Worm (Caenorhabditis elegans): ENCODE data around the gene metl-13.
"Not testable (repeated sequence)": the region's sequence is repeated elsewhere in the genome, so short reads cannot be mapped to it uniquely, and the experiment has no call there.

metl-13 gene

DNA sequence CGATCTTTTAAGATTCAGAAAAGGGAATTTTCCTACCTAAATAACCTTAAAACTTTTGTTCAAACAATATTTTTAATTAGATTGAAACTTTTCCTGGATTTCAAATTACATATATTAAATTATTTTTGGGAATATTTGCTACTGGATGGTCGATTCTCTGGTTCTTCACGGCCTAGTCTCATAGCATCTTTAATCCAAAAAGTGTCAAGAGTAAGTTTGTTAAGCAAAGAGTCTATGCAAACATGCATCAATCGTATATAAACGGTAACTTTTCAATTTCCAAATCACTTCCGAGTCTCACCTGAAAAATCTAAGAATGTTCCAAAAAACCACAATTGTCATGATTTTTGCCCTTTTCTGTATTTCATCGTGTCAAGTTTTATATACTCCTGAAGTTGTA is 37.0 kb upstream of the metl-13 start, which contains the start of gene nspb-4:
Gene nspb-4, plus strand, starts transcription at position 301 of the 400 bp plus-strand sequence.
- not testable (repeated sequence) for TF ChIP-seq nhr-23 (tag; optimal IDR thresholded peaks at IDR 0.05); sma-3 (GFP tag; optimal IDR thresholded peaks at IDR 0.05); R02D3.7 (tag; optimal IDR thresholded peaks at IDR 0.05)

DNA sequence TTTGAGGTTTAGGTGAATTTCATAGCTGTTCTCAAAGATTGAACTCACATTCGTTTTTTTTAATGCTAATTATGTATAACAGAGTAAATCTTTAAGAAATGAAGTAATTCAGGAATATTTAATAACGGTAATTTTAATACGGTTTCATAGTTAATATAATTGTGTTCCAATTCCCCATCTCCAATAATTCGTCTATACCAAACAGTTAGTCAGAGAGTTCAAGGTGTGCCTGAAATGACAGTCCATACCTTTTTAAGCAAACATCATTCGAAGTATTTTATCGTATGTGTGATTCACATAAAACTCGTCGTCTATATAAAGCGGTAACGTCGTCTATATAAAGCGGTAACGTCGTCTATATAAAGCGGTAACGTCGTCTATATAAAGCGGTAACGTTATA is 36.1 kb upstream of the metl-13 start, which contains the start of gene nspb-5:
Gene nspb-5, plus strand, starts transcription at position 301 of the 400 bp plus-strand sequence.
- TF ChIP-seq lin-11, aly-2, elt-3 (tag; optimal IDR thresholded peaks at IDR 0.05): not testable (repeated sequence)

DNA sequence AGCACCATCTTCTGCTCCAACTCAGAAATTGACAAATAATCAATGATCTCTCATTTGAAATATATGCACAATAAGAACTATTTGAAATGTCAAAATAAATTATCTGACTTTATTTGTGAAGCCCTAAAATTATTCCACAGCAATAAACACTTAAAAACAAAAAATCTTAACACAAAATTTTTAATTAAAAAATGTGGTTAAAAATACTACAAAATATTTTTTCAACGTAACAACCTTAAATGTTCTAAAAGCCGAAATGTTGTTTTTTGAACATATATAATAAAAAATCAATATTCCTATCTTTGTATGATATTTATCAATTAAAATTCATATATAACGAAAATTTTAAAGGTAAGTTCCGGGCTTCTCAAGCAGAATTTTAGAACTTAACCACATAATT is 35.4 kb upstream of the metl-13 start, which contains the start of gene F38A5.8:
Gene F38A5.8, plus strand, starts transcription at position 301 of the 400 bp plus-strand sequence.
- no peak for TF ChIP-seq sem-4 (tag; optimal IDR thresholded peaks at IDR 0.05)
- no peak for TF ChIP-seq nhr-12 (tag; optimal IDR thresholded peaks at IDR 0.05)
- TF ChIP-seq crh-2 (tag; optimal IDR thresholded peaks at IDR 0.05), result no peak
- no peak for TF ChIP-seq nhr-77 (tag; optimal IDR thresholded peaks at IDR 0.05)
- no peak for TF ChIP-seq skn-1 (tag; optimal IDR thresholded peaks at IDR 0.05)
- no peak for TF ChIP-seq nhr-237 (tag; optimal IDR thresholded peaks at IDR 0.05)
- no peak for TF ChIP-seq aly-2 (tag; optimal IDR thresholded peaks at IDR 0.05)

DNA sequence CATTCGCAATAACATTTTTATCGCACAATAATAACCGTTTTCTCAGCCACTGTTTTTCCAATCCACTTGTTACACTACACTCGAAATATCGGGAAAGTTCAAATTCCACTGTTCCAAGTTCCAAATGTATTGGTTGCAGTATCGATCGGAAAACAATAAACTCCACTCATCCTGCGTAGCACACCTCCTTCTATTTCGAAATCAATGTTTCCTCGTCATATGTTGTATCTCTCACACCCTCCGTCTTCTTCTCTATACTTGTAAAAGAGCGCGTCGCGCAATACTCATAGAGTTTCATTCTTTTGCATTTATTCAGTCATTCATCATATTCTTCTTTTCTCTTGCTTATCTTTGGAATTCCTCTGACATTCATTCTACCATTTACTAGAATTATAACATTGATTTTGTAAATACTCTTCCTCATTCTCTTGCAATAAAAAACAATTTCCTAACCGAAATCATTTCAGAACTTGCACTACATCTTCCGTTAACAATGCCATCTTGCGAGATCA is 33.6 kb upstream of the metl-13 start, which contains the start of gene sup-36:
Gene sup-36, plus strand, starts transcription at position 462 of the 512 bp plus-strand sequence.
- TF ChIP-seq sma-9 (GFP tag; optimal IDR thresholded peaks at IDR 0.05) (peak; percentile 18), sma-9 (tag; optimal IDR thresholded peaks at IDR 0.05) (no peak), C34F6.9 (tag; optimal IDR thresholded peaks at IDR 0.05) (peak; percentile 51), F13H6.1 (tag; optimal IDR thresholded peaks at IDR 0.05) (no peak), fos-1 (tag; optimal IDR thresholded peaks at IDR 0.05) (peak; percentile 47), unc-55 (GFP tag; optimal IDR thresholded peaks at IDR 0.05) (peak; percentile 74), crh-2 (tag; optimal IDR thresholded peaks at IDR 0.05) (peak; percentile 12), mab-5 (tag; optimal IDR thresholded peaks at IDR 0.05) (no peak), nhr-129 (tag; optimal IDR thresholded peaks at IDR 0.05) (peak; percentile 62)

DNA sequence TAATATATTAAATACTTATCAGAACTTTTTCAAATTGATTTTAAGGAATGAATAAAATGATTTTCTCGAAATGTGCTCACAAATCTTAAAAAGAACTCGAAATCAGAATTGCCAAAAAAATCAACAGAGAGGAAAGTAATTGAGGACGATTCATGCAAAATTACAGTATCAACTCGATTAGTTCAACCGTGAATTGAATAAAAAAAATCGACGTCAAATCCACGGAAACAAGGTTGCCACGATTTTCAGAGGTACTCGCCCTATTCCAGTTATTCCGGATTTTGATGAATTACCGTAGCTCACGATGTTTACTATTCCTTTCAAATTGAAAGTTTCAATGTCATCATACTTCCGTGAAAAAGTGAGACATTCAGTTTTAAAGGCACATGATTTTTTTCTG is 32.5 kb upstream of the metl-13 start, which contains the start of gene F15B10.3:
Gene F15B10.3, plus strand, starts transcription at position 301 of the 400 bp plus-strand sequence.
- TF ChIP-seq fos-1 (tag; optimal IDR thresholded peaks at IDR 0.05), result no peak
- TF ChIP-seq lin-13 (GFP tag; optimal IDR thresholded peaks at IDR 0.05), result no peak
- no peak for TF ChIP-seq F13H6.1 (tag; optimal IDR thresholded peaks at IDR 0.05)
- TF ChIP-seq nhr-25 (tag; optimal IDR thresholded peaks at IDR 0.05), result no peak
- no peak for TF ChIP-seq ceh-82 (tag; optimal IDR thresholded peaks at IDR 0.05)
- no peak for TF ChIP-seq elt-3 (tag; optimal IDR thresholded peaks at IDR 0.05)
- no peak for TF ChIP-seq nhr-237 (tag; optimal IDR thresholded peaks at IDR 0.05)
- no peak for TF ChIP-seq mab-5 (tag; optimal IDR thresholded peaks at IDR 0.05)
- no peak for TF ChIP-seq ama-1 (optimal IDR thresholded peaks at IDR 0.05)
- no peak for TF ChIP-seq nhr-23 (tag; optimal IDR thresholded peaks at IDR 0.05)
- no peak for TF ChIP-seq ceh-16 (tag; optimal IDR thresholded peaks at IDR 0.05)
- no peak for TF ChIP-seq mdl-1 (tag; optimal IDR thresholded peaks at IDR 0.05)

DNA sequence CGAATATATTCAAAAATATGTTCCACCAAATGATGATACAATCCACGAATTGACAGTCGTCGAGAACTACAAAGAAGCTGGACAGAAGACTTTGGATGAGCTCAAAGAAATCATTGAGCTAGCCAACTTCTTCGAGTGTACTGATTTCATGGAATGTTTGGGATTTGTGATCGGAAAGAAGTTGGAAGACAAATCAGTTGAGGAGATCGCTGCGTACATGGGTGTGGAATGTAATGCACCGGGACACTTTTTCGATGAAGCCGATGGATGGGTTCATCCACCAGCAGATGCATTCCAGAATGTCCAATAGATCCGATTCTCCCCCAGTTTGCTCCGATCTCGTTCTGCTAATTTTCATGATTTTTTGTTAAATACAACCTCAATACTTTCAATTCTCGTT is 31.3 kb upstream of the metl-13 start:
- TF ChIP-seq ztf-11 (tag; optimal IDR thresholded peaks at IDR 0.05) (no peak), unc-39 (tag; optimal IDR thresholded peaks at IDR 0.05) (no peak), ceh-16 (tag; optimal IDR thresholded peaks at IDR 0.05) (no peak), elt-1 (tag; optimal IDR thresholded peaks at IDR 0.05) (no peak), peb-1 (tag; optimal IDR thresholded peaks at IDR 0.05) (no peak), ama-1 (optimal IDR thresholded peaks at IDR 0.05) (no peak), aly-2 (tag; optimal IDR thresholded peaks at IDR 0.05) (no peak), sem-4 (tag; optimal IDR thresholded peaks at IDR 0.05) (no peak), sma-9 (GFP tag; optimal IDR thresholded peaks at IDR 0.05) (peak; percentile 15), sma-9 (tag; optimal IDR thresholded peaks at IDR 0.05) (no peak)

DNA sequence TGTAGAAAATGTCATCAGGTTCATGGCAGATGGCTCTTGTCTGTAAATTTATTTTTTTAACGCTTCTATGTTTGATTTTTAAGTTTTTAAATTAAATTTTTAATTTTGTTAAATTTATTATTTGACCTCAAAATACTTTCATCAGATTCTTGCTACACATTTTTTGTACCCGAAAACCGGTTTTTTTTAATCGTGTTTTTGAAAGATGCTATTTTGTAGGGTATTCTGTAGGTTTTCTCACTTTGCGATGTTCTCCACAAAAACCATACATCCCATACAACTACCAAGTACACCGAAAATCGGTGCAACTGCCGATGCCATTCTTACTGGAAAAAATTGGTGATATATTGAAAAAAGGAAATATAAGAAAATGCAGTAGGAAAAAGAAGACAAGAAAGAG is 29.0 kb upstream of the metl-13 start, which contains the start of gene nstp-2:
Gene nstp-2, minus strand, starts transcription at position 326 of the 400 bp plus-strand sequence.
- no peak for TF ChIP-seq peb-1 (tag; optimal IDR thresholded peaks at IDR 0.05)
- TF ChIP-seq nhr-10 (tag; optimal IDR thresholded peaks at IDR 0.05), result no peak
- no peak for TF ChIP-seq crh-2 (tag; optimal IDR thresholded peaks at IDR 0.05)
- TF ChIP-seq ama-1 (optimal IDR thresholded peaks at IDR 0.05), result no peak
- no peak for TF ChIP-seq mbf-1 (tag; optimal IDR thresholded peaks at IDR 0.05)
- no peak for TF ChIP-seq nhr-6 (tag; optimal IDR thresholded peaks at IDR 0.05)
- TF ChIP-seq sma-3 (GFP tag; optimal IDR thresholded peaks at IDR 0.05), result no peak
- TF ChIP-seq R02D3.7 (tag; optimal IDR thresholded peaks at IDR 0.05), result no peak
- no peak for TF ChIP-seq ZK546.5 (tag; optimal IDR thresholded peaks at IDR 0.05)
- TF ChIP-seq lin-39 (tag; optimal IDR thresholded peaks at IDR 0.05), result no peak
